Worm (Caenorhabditis elegans) whole organism, L1 larva: ENCODE measurements around the gene T02G5.3.

Experiments
- C04F5.9 ChIP-seq: sonication (generic microtip); optimal IDR thresholded peaks from 2 replicates; lab custom pipeline; 2016; ENCODE audit warnings: missing genetic modification characterization, missing compliant biosample characterization
- C34B4.2 ChIP-seq: sonication (generic microtip); optimal IDR thresholded peaks from 2 replicates; lab custom pipeline; 2017; ENCODE audit warnings: mild to moderate bottlenecking, missing genetic modification characterization, missing compliant biosample characterization
- F16B12.6 ChIP-seq: fragments of 150-350 bp; optimal IDR thresholded peaks from 2 replicates; lab custom pipeline; 2014; ENCODE audit warnings: missing biosample characterization, missing genetic modification characterization
- Y116A8C.19 ChIP-seq: sonication (generic microtip); optimal IDR thresholded peaks from 2 replicates; lab custom pipeline; 2016; ENCODE audit warnings: missing compliant biosample characterization, missing genetic modification characterization, borderline replicate concordance
- aha-1 ChIP-seq: fragments of 150-350 bp; optimal IDR thresholded peaks from 2 replicates; lab custom pipeline; 2014; ENCODE audit warnings: missing biosample characterization, missing genetic modification characterization
- alr-1 ChIP-seq: fragments of 200-800 bp; sonication (Bioruptor generic); optimal IDR thresholded peaks from 2 replicates; lab custom pipeline; 2018; ENCODE audit warnings: borderline replicate concordance, mild to moderate bottlenecking, missing genetic modification characterization, missing compliant biosample characterization
- ama-1 ChIP-seq: fragments of 150-350 bp; optimal IDR thresholded peaks from 2 replicates; lab custom pipeline; 2014
- ceh-8 ChIP-seq: fragments of 200-800 bp; sonication (Bioruptor generic); optimal IDR thresholded peaks from 2 replicates; lab custom pipeline; 2018; ENCODE audit warnings: mild to moderate bottlenecking, missing genetic modification characterization, moderate library complexity, missing compliant biosample characterization
- ceh-82 ChIP-seq, 3 experiments: fragments of 150-350 bp in 1 of 3; sonication (generic microtip) in 2 of 3; optimal IDR thresholded peaks; 2 replicates each; lab custom pipeline; 2014 to 2017; ENCODE audit warnings: missing biosample characterization in 3 of 3, missing genetic modification characterization in 3 of 3
- ceh-88 ChIP-seq: fragments of 200-800 bp; sonication (Bioruptor generic); IDR thresholded peaks from 2 replicates; pipeline ENCODE4 v1.3.6; 2022; ENCODE audit warnings: missing genetic modification characterization, missing compliant biosample characterization
- efl-1 ChIP-seq, 4 experiments: fragments of 150-350 bp; optimal IDR thresholded peaks in 3 of 4; peaks in 1 of 4; 1 replicate in 1 of 4; 2 replicates in 3 of 4; lab custom pipeline; 2014; ENCODE audit warnings: missing biosample characterization in 2 of 4, missing genetic modification characterization in 2 of 4, missing genetic modification reagents in 2 of 4
- efl-3 ChIP-seq: fragments of 200-800 bp; sonication (Bioruptor generic); optimal IDR thresholded peaks from 2 replicates; lab custom pipeline; 2018; ENCODE audit warnings: mild to moderate bottlenecking, missing genetic modification characterization, missing compliant biosample characterization
- egl-13 ChIP-seq: sonication (generic microtip); optimal IDR thresholded peaks from 2 replicates; lab custom pipeline; 2016; ENCODE audit warnings: missing genotype, missing genetic modification reagents, missing genetic modification characterization, missing compliant biosample characterization
- egl-27 ChIP-seq, 2 experiments: fragments of 150-350 bp in 1 of 2; sonication (generic microtip); optimal IDR thresholded peaks; 3 replicates each; lab custom pipeline; 2017 to 2018; ENCODE audit warnings: missing biosample characterization in 2 of 2, missing genetic modification characterization in 2 of 2, missing genetic modification reagents in 2 of 2
- elt-2 ChIP-seq: sonication (generic microtip); optimal IDR thresholded peaks from 2 replicates; lab custom pipeline; 2016; ENCODE audit warnings: missing genetic modification characterization, mild to moderate bottlenecking, inconsistent platforms, missing compliant biosample characterization, missing genetic modification reagents
- elt-3 ChIP-seq, 6 experiments: fragments of 150-350 bp in 1 of 6; sonication (generic microtip); optimal IDR thresholded peaks; 2 replicates each; lab custom pipeline; 2017 to 2018; ENCODE audit warnings: missing biosample characterization in 6 of 6, missing genetic modification characterization in 6 of 6, inconsistent platforms in 1 of 6
- fkh-8 ChIP-seq: sonication (generic microtip); optimal IDR thresholded peaks from 2 replicates; lab custom pipeline; 2016; ENCODE audit warnings: mild to moderate bottlenecking, missing genetic modification characterization, missing compliant biosample characterization
- hlh-4 ChIP-seq: sonication (generic microtip); optimal IDR thresholded peaks from 2 replicates; lab custom pipeline; 2016; ENCODE audit warnings: mild to moderate bottlenecking, missing genetic modification characterization, missing compliant biosample characterization
- isw-1 ChIP-seq: fragments of 200-800 bp; sonication (Bioruptor generic); IDR thresholded peaks from 2 replicates; pipeline ENCODE4 v1.3.6; 2022; ENCODE audit warnings: missing genetic modification characterization, missing compliant biosample characterization
- lin-15B ChIP-seq: fragments of 150-350 bp; sonication (generic microtip); optimal IDR thresholded peaks from 3 replicates; lab custom pipeline; 2014; ENCODE audit warnings: missing biosample characterization, missing genetic modification characterization
- lin-35 ChIP-seq, 2 experiments: fragments of 150-350 bp; optimal IDR thresholded peaks; 2 replicates each; lab custom pipeline; 2014; ENCODE audit warnings: missing biosample characterization in 2 of 2, missing genetic modification characterization in 2 of 2, missing genetic modification reagents in 2 of 2
- lir-3 ChIP-seq: sonication (generic microtip); optimal IDR thresholded peaks from 2 replicates; lab custom pipeline; 2016; ENCODE audit warnings: mild to moderate bottlenecking, missing genetic modification characterization, moderate library complexity, missing compliant biosample characterization; ENCODE audit not compliant: poor library complexity
- lsy-2 ChIP-seq, 2 experiments: fragments of 150-350 bp; optimal IDR thresholded peaks; 2 replicates each; lab custom pipeline; 2014; ENCODE audit warnings: missing biosample characterization in 2 of 2, missing genetic modification characterization in 2 of 2
- mab-9 ChIP-seq: fragments of 200-800 bp; sonication (Bioruptor generic); IDR thresholded peaks from 2 replicates; pipeline ENCODE4 v1.3.6; 2022; ENCODE audit warnings: missing genetic modification reagents, missing genetic modification characterization, missing compliant biosample characterization
- mef-2 ChIP-seq: fragments of 150-350 bp; optimal IDR thresholded peaks from 2 replicates; lab custom pipeline; 2014; ENCODE audit warnings: missing biosample characterization, missing genetic modification characterization
- mep-1 ChIP-seq: fragments of 150-350 bp; optimal IDR thresholded peaks from 2 replicates; lab custom pipeline; 2014; ENCODE audit warnings: missing biosample characterization, missing genetic modification characterization
- nhr-11 ChIP-seq: fragments of 150-350 bp; optimal IDR thresholded peaks from 2 replicates; lab custom pipeline; 2014; ENCODE audit warnings: missing biosample characterization, missing genetic modification characterization
- nhr-12 ChIP-seq: sonication (generic microtip); optimal IDR thresholded peaks from 2 replicates; lab custom pipeline; 2017; ENCODE audit warnings: missing biosample characterization, missing genetic modification characterization
- nhr-28 ChIP-seq: fragments of 150-350 bp; optimal IDR thresholded peaks from 2 replicates; lab custom pipeline; 2014; ENCODE audit warnings: missing biosample characterization, missing genetic modification characterization
- nhr-47 ChIP-seq: sonication (generic microtip); optimal IDR thresholded peaks from 2 replicates; lab custom pipeline; 2016; ENCODE audit warnings: mild to moderate bottlenecking, missing genetic modification characterization, moderate library complexity, missing compliant biosample characterization
- nhr-76 ChIP-seq: sonication (generic microtip); optimal IDR thresholded peaks from 2 replicates; lab custom pipeline; 2017; ENCODE audit warnings: missing biosample characterization, missing genetic modification characterization
- nhr-84 ChIP-seq: sonication (generic microtip); optimal IDR thresholded peaks from 2 replicates; lab custom pipeline; 2017; ENCODE audit warnings: missing biosample characterization, missing genetic modification characterization
- nhr-85 ChIP-seq: sonication (generic microtip); peaks from one replicate; lab custom pipeline; 2016; ENCODE audit warnings: missing genetic modification characterization, inconsistent platforms, missing compliant biosample characterization
- nhr-90 ChIP-seq: sonication (generic microtip); optimal IDR thresholded peaks from 2 replicates; lab custom pipeline; 2016; ENCODE audit warnings: mild to moderate bottlenecking, missing genetic modification characterization, missing compliant biosample characterization; ENCODE audit not compliant: poor library complexity
- pag-3 ChIP-seq: sonication (generic microtip); optimal IDR thresholded peaks from 2 replicates; lab custom pipeline; 2017; ENCODE audit warnings: missing genetic modification characterization, mild to moderate bottlenecking, missing compliant biosample characterization, antibody characterized with exemption, borderline replicate concordance; ENCODE audit not compliant: insufficient read depth
- rnt-1 ChIP-seq: sonication (generic microtip); optimal IDR thresholded peaks from 2 replicates; lab custom pipeline; 2016; ENCODE audit warnings: mild to moderate bottlenecking, missing genetic modification characterization, moderate library complexity, missing compliant biosample characterization
- sox-4 ChIP-seq: sonication (generic microtip); optimal IDR thresholded peaks from 2 replicates; lab custom pipeline; 2016; ENCODE audit warnings: missing genetic modification characterization, missing compliant biosample characterization
- sptf-1 ChIP-seq: fragments of 150-350 bp; optimal IDR thresholded peaks from 2 replicates; lab custom pipeline; 2014; ENCODE audit warnings: missing biosample characterization, missing genetic modification characterization
- sup-37 ChIP-seq: fragments of 200-800 bp; sonication (Bioruptor generic); optimal IDR thresholded peaks from 2 replicates; lab custom pipeline; 2018; ENCODE audit warnings: mild to moderate bottlenecking, missing genetic modification characterization, missing compliant biosample characterization
- swsn-7 ChIP-seq: sonication (generic microtip); optimal IDR thresholded peaks from 2 replicates; lab custom pipeline; 2016; ENCODE audit warnings: missing genetic modification characterization, missing compliant biosample characterization
- tbx-2 ChIP-seq: sonication (generic microtip); optimal IDR thresholded peaks from 2 replicates; lab custom pipeline; 2016; ENCODE audit warnings: missing genetic modification characterization, missing compliant biosample characterization
- tlp-1 ChIP-seq: fragments of 150-350 bp; optimal IDR thresholded peaks from 2 replicates; lab custom pipeline; 2014; ENCODE audit warnings: missing biosample characterization, missing genetic modification characterization
- unc-130 ChIP-seq: fragments of 150-350 bp; optimal IDR thresholded peaks from 2 replicates; lab custom pipeline; 2017; ENCODE audit warnings: missing biosample characterization, missing genetic modification characterization, inconsistent platforms
- unc-98 ChIP-seq: fragments of 200-800 bp; sonication (Bioruptor generic); IDR thresholded peaks from 2 replicates; pipeline ENCODE4 v1.3.6; 2022; ENCODE audit warnings: missing genetic modification characterization, missing compliant biosample characterization
- ztf-11 ChIP-seq, 2 experiments: sonication (generic microtip); optimal IDR thresholded peaks; 2 replicates each; lab custom pipeline; 2016 to 2017; ENCODE audit warnings: missing genetic modification characterization in 2 of 2, missing biosample characterization in 1 of 2, missing compliant biosample characterization in 1 of 2

The T02G5.3 gene

ce11 chrII:7070434-7070833 lies 22.8 kb upstream of the T02G5.3 start:
- no peak for TF ChIP-seq efl-1 (optimal IDR thresholded peaks at IDR 0.05; lab: Kevin White, UChicago)
- TF ChIP-seq efl-1 (GFP tag; optimal IDR thresholded peaks at IDR 0.05 in 1 of 2; lab: Kevin White, UChicago) = peak in 1 of 2 experiments; percentile 91
- no peak for TF ChIP-seq nhr-12

- no peak for TF ChIP-seq efl-3
- TF ChIP-seq, all 84 proteins: peak for 0
Observed at ce11 chrII:7072315-7072589, 20.9 kb upstream of the T02G5.3 start, which contains the start of gene kars-1. TSS of gene kars-1 (minus strand) at chrII:7072415.

- no peak for TF ChIP-seq nhr-76 (tag; lab: Kevin White, UChicago)
- peak in 1 of 2 experiments; percentile 78 for TF ChIP-seq ztf-11 (tag; optimal IDR thresholded peaks at IDR 0.05; lab: Kevin White, UChicago)
- TF ChIP-seq nhr-85 = peak; percentile 85
- no peak for TF ChIP-seq nhr-28
- no peak for TF ChIP-seq mef-2
- peak; percentile 88 for TF ChIP-seq unc-98 (GFP tag; lab: Robert Waterston, UW)
- TF ChIP-seq isw-1 (GFP tag; lab: Robert Waterston, UW) = peak; percentile 76
- TF ChIP-seq mab-9 (GFP tag; lab: Robert Waterston, UW) = no peak
- TF ChIP-seq ceh-88 (GFP tag; lab: Robert Waterston, UW) = peak; percentile 73
- peak; percentile 21 for TF ChIP-seq hlh-4
- peak; percentile 23 for TF ChIP-seq nhr-11 (tag; lab: Kevin White, UChicago)
- peak; percentile 74 for TF ChIP-seq tbx-2 (tag; lab: Kevin White, UChicago)
- no peak for TF ChIP-seq aha-1 (tag; lab: Kevin White, UChicago)
- peak; percentile 68 for TF ChIP-seq rnt-1 (tag; lab: Kevin White, UChicago)
- TF ChIP-seq sptf-1 (tag; lab: Kevin White, UChicago) = no peak
- peak; percentile 83 for TF ChIP-seq lir-3 (tag; lab: Kevin White, UChicago)
- no peak for TF ChIP-seq ama-1 (lab: Kevin White, UChicago)
- peak; percentile 73 for TF ChIP-seq swsn-7 (tag; lab: Kevin White, UChicago)
- no peak for TF ChIP-seq pag-3 (tag; lab: Kevin White, UChicago)
- peak; percentile 37 for TF ChIP-seq unc-130 (tag; lab: Kevin White, UChicago)
- no peak for TF ChIP-seq tlp-1 (tag; lab: Kevin White, UChicago)
- no peak for TF ChIP-seq Y116A8C.19 (tag; lab: Kevin White, UChicago)
- peak; percentile 35 for TF ChIP-seq elt-2 (tag; lab: Kevin White, UChicago)
- peak; percentile 75 for TF ChIP-seq sox-4
- TF ChIP-seq nhr-84 = no peak
- peak; percentile 22 to 34 (median 32) for TF ChIP-seq ceh-82 (tag; optimal IDR thresholded peaks at IDR 0.05; lab: Kevin White, UChicago)
- TF ChIP-seq nhr-47 (tag; lab: Kevin White, UChicago) = peak; percentile 84
- TF ChIP-seq lin-15B (tag; lab: Kevin White, UChicago) = peak; percentile 70
- peak; percentile 71 to 91 for TF ChIP-seq lsy-2 (tag; optimal IDR thresholded peaks at IDR 0.05; lab: Kevin White, UChicago)
- no peak for TF ChIP-seq C34B4.2 (tag; lab: Kevin White, UChicago)
- TF ChIP-seq fkh-8 (tag; lab: Kevin White, UChicago) = peak; percentile 89
- TF ChIP-seq egl-13 (tag; lab: Kevin White, UChicago) = peak; percentile 65
- peak; percentile 67 to 68 for TF ChIP-seq efl-1 (optimal IDR thresholded peaks at IDR 0.05; lab: Kevin White, UChicago)
- peak; percentile 58 to 79 for TF ChIP-seq efl-1 (GFP tag; optimal IDR thresholded peaks at IDR 0.05 in 1 of 2; lab: Kevin White, UChicago)
- peak in 3 of 6 experiments; percentile 24 to 70 (median 42) for TF ChIP-seq elt-3 (tag; optimal IDR thresholded peaks at IDR 0.05; lab: Kevin White, UChicago)
- TF ChIP-seq nhr-90 (tag; lab: Kevin White, UChicago) = peak; percentile 80
- TF ChIP-seq mep-1 = peak; percentile 89
- no peak for TF ChIP-seq alr-1 (tag; lab: Kevin White, UChicago)
- peak; percentile 17 for TF ChIP-seq ceh-8 (GFP tag; lab: Kevin White, UChicago)
- peak; percentile 72 to 78 for TF ChIP-seq lin-35 (GFP tag; optimal IDR thresholded peaks at IDR 0.05; lab: Kevin White, UChicago)
- TF ChIP-seq sup-37 (GFP tag; lab: Kevin White, UChicago) = no peak
- peak; percentile 31 for TF ChIP-seq F16B12.6 (tag; lab: Kevin White, UChicago)
- no peak for TF ChIP-seq egl-27 (tag; optimal IDR thresholded peaks at IDR 0.05; lab: Kevin White, UChicago)
- peak; percentile 67 for TF ChIP-seq C04F5.9
Observed at ce11 chrII:7072590-7073536, 20.3 kb upstream of the T02G5.3 start.
